Fruit fly (Drosophila melanogaster) ovary, adult (tissue): ENCODE data around the gene CG6023.

Experiments used
- CG17801 ChIP-seq: fragments of 200-800 bp; optimal IDR thresholded peaks from 2 replicates; lab custom pipeline; 2019; ENCODE audit warnings: missing biosample characterization, mild to moderate bottlenecking, missing genetic modification characterization, moderate library complexity; ENCODE audit not compliant: partially characterized antibody

CG6023 gene

dm6 chrX:18320825-18321224 is at the start of gene CG6023:
TSS of gene CG6023 (minus strand) at chrX:18321193.
- TF ChIP-seq CG17801 (GFP tag; lab: Kevin White, UChicago), result no peak

- TF ChIP-seq CG17801 (GFP tag; lab: Kevin White, UChicago), result no peak
These were observed 48.8 kb upstream of the CG6023 start for dm6 chrX:18369767-18370166.

- peak; percentile 30 for TF ChIP-seq CG17801 (GFP tag; lab: Kevin White, UChicago)
These were observed 47.6 kb upstream of the CG6023 start for dm6 chrX:18368644-18368998.

- TF ChIP-seq CG17801 (GFP tag; lab: Kevin White, UChicago), result no peak
These were observed 47.0 kb upstream of the CG6023 start for dm6 chrX:18367806-18368643.

- TF ChIP-seq CG17801 (GFP tag; lab: Kevin White, UChicago), result peak; percentile 94
These were observed 46.1 kb upstream of the CG6023 start for dm6 chrX:18366851-18367649.

- TF ChIP-seq CG17801 (GFP tag; lab: Kevin White, UChicago), result no peak
These were observed 45.2 kb upstream of the CG6023 start, which contains the start of gene CrebB for dm6 chrX:18366033-18366850. TSS of gene CrebB (plus strand) at chrX:18366357.

dm6 chrX:18364999-18365398 is 44.0 kb upstream of the CG6023 start:
- TF ChIP-seq CG17801 (GFP tag; lab: Kevin White, UChicago), result no peak

dm6 chrX:18364047-18364747 is 43.2 kb upstream of the CG6023 start:
- no peak for TF ChIP-seq CG17801 (GFP tag; lab: Kevin White, UChicago)

dm6 chrX:18363423-18363822 is 42.4 kb upstream of the CG6023 start:
- TF ChIP-seq CG17801 (GFP tag; lab: Kevin White, UChicago), result no peak

dm6 chrX:18358352-18358931 is 37.4 kb upstream of the CG6023 start, which contains the start of gene CG6106:
TSS of gene CG6106 (plus strand) at chrX:18358881.
- no peak for TF ChIP-seq CG17801 (GFP tag; lab: Kevin White, UChicago)

dm6 chrX:18357756-18358182 is 36.8 kb upstream of the CG6023 start:
- TF ChIP-seq CG17801 (GFP tag; lab: Kevin White, UChicago), result no peak

dm6 chrX:18356141-18356600 is 35.2 kb upstream of the CG6023 start, which contains the start of gene kairos:
TSS of gene kairos (minus strand) at chrX:18356191.
- no peak for TF ChIP-seq CG17801 (GFP tag; lab: Kevin White, UChicago)

dm6 chrX:18350609-18351008 is 29.6 kb upstream of the CG6023 start:
- TF ChIP-seq CG17801 (GFP tag; lab: Kevin White, UChicago), result no peak

- no peak for TF ChIP-seq CG17801 (GFP tag; lab: Kevin White, UChicago)
These were observed 26.6 kb upstream of the CG6023 start for dm6 chrX:18347641-18348040.
